Fruit fly (Drosophila melanogaster) whole organism, embryonic: ENCODE measurements around the gene CG34409.

Experiments used
- Aef1 ChIP-seq: fragments of 200-800 bp; sonication (Bioruptor generic); IDR thresholded peaks from 3 replicates; pipeline ENCODE4 v1.3.6; 2022; ENCODE audit warnings: missing biosample characterization, missing genetic modification characterization
- BtbVII ChIP-seq: fragments of 200-800 bp; sonication (Bioruptor generic); optimal IDR thresholded peaks from 3 replicates; lab custom pipeline; 2017; ENCODE audit warnings: missing biosample characterization, mild to moderate bottlenecking, missing genetic modification characterization
- C15 ChIP-seq: fragments of 200-800 bp; sonication (Bioruptor generic); IDR thresholded peaks from 3 replicates; pipeline ENCODE4 v1.3.6; 2022; ENCODE audit warnings: missing biosample characterization, missing genetic modification characterization
- CG10209 ChIP-seq: fragments of 200-800 bp; sonication (Bioruptor generic); optimal IDR thresholded peaks from 3 replicates; lab custom pipeline; 2017; ENCODE audit warnings: missing biosample characterization, mild to moderate bottlenecking, missing genetic modification characterization, missing genetic modification reagents
- CG12104 ChIP-seq: fragments of 200-800 bp; sonication (Bioruptor generic); optimal IDR thresholded peaks from 3 replicates; lab custom pipeline; 2016; ENCODE audit warnings: missing biosample characterization, missing genetic modification characterization
- CG13296 ChIP-seq: fragments of 200-800 bp; sonication (Bioruptor generic); optimal IDR thresholded peaks from 3 replicates; lab custom pipeline; 2018; ENCODE audit warnings: missing biosample characterization, mild to moderate bottlenecking, missing genetic modification characterization
- CG1602 ChIP-seq: fragments of 200-800 bp; sonication (Bioruptor generic); optimal IDR thresholded peaks from 3 replicates; lab custom pipeline; 2016; ENCODE audit warnings: missing biosample characterization, missing genetic modification characterization
- CG16813 ChIP-seq: fragments of 200-800 bp; sonication (Bioruptor generic); IDR thresholded peaks from 3 replicates; pipeline ENCODE4 v1.3.6; 2022; ENCODE audit warnings: missing biosample characterization, missing genetic modification characterization; ENCODE audit not compliant: partially characterized antibody
- CG16815 ChIP-seq: fragments of 200-800 bp; sonication (Bioruptor generic); optimal IDR thresholded peaks from 3 replicates; lab custom pipeline; 2017; ENCODE audit warnings: missing biosample characterization, mild to moderate bottlenecking, missing genetic modification characterization
- CG17802 ChIP-seq: fragments of 200-800 bp; sonication (Bioruptor generic); optimal IDR thresholded peaks from 2 replicates; lab custom pipeline; 2018; ENCODE audit warnings: missing biosample characterization, mild to moderate bottlenecking, missing genetic modification characterization, moderate library complexity
- CG30431 ChIP-seq: fragments of 200-800 bp; sonication (Bioruptor generic); optimal IDR thresholded peaks from 2 replicates; lab custom pipeline; 2017; ENCODE audit warnings: missing biosample characterization, missing genetic modification characterization
- CG3163 ChIP-seq: fragments of 200-800 bp; sonication (Bioruptor generic); optimal IDR thresholded peaks from 3 replicates; lab custom pipeline; 2016; ENCODE audit warnings: missing biosample characterization, missing genetic modification characterization
- CG32767 ChIP-seq: fragments of 200-800 bp; sonication (Bioruptor generic); IDR thresholded peaks from 2 replicates; pipeline ENCODE4 v1.3.6; 2022; ENCODE audit warnings: missing biosample characterization, missing genetic modification characterization
- CG32772 ChIP-seq: fragments of 200-800 bp; sonication (Bioruptor generic); IDR thresholded peaks from 2 replicates; pipeline ENCODE4 v1.3.6; 2022; ENCODE audit warnings: missing biosample characterization, missing genetic modification characterization
- CG3407 ChIP-seq: fragments of 200-800 bp; sonication (Bioruptor generic); optimal IDR thresholded peaks from 2 replicates; lab custom pipeline; 2018; ENCODE audit warnings: missing biosample characterization, mild to moderate bottlenecking, missing genetic modification characterization
- CG3847 ChIP-seq: fragments of 200-800 bp; sonication (Bioruptor generic); IDR thresholded peaks from 2 replicates; pipeline ENCODE4 v1.3.6; 2022; ENCODE audit warnings: missing biosample characterization, missing genetic modification characterization
- CG43689 ChIP-seq: fragments of 200-800 bp; sonication (Bioruptor generic); IDR thresholded peaks from 2 replicates; pipeline ENCODE4 v1.3.6; 2022; ENCODE audit warnings: missing biosample characterization, missing genetic modification characterization
- CG4617 ChIP-seq: fragments of 200-800 bp; sonication (Bioruptor generic); optimal IDR thresholded peaks from 3 replicates; lab custom pipeline; 2016; ENCODE audit warnings: missing biosample characterization, missing genetic modification characterization, borderline replicate concordance
- CG4730 ChIP-seq: fragments of 200-800 bp; sonication (Bioruptor generic); IDR thresholded peaks from 2 replicates; pipeline ENCODE4 v1.3.6; 2022; ENCODE audit warnings: missing biosample characterization, missing genetic modification characterization
- CG4820 ChIP-seq: fragments of 200-800 bp; sonication (Bioruptor generic); optimal IDR thresholded peaks from 3 replicates; lab custom pipeline; 2016; ENCODE audit warnings: missing biosample characterization, missing genetic modification characterization
- CG5180 ChIP-seq: fragments of 200-800 bp; sonication (Bioruptor generic); optimal IDR thresholded peaks from 3 replicates; lab custom pipeline; 2017; ENCODE audit warnings: missing biosample characterization, missing genetic modification characterization, mild to moderate bottlenecking, moderate library complexity, missing genetic modification reagents
- CG7271 ChIP-seq: fragments of 200-800 bp; sonication (Bioruptor generic); optimal IDR thresholded peaks from 2 replicates; lab custom pipeline; 2018; ENCODE audit warnings: missing biosample characterization, mild to moderate bottlenecking, missing genetic modification characterization, moderate library complexity
- CHES-1-like ChIP-seq: fragments of 200-800 bp; sonication (Bioruptor generic); optimal IDR thresholded peaks from 2 replicates; lab custom pipeline; 2016; ENCODE audit warnings: missing biosample characterization, missing genetic modification characterization
- Camta ChIP-seq: fragments of 200-800 bp; sonication (Bioruptor generic); optimal IDR thresholded peaks from 2 replicates; lab custom pipeline; 2016; ENCODE audit warnings: missing biosample characterization, missing genetic modification characterization
- D19B ChIP-seq: fragments of 200-800 bp; sonication (Bioruptor generic); optimal IDR thresholded peaks from 2 replicates; lab custom pipeline; 2017; ENCODE audit warnings: missing biosample characterization, mild to moderate bottlenecking, missing genetic modification characterization
- Dbx ChIP-seq: fragments of 200-800 bp; sonication (Bioruptor generic); IDR thresholded peaks from 3 replicates; pipeline ENCODE4 v1.3.6; 2022; ENCODE audit warnings: missing biosample characterization, missing genetic modification characterization
- Dip2 ChIP-seq: fragments of 200-800 bp; sonication (Bioruptor generic); IDR thresholded peaks from 2 replicates; pipeline ENCODE4 v1.3.6; 2022; ENCODE audit warnings: missing biosample characterization, missing genetic modification characterization
- H2.0 ChIP-seq: fragments of 200-800 bp; sonication (Bioruptor generic); IDR thresholded peaks from 2 replicates; pipeline ENCODE4 v1.3.6; 2022; ENCODE audit warnings: missing biosample characterization, missing genetic modification characterization
- Neu2 ChIP-seq: fragments of 200-800 bp; sonication (Bioruptor generic); optimal IDR thresholded peaks from 3 replicates; lab custom pipeline; 2016; ENCODE audit warnings: missing biosample characterization, missing genetic modification characterization, borderline replicate concordance
- Oli ChIP-seq: fragments of 200-800 bp; sonication (Bioruptor generic); optimal IDR thresholded peaks from 2 replicates; lab custom pipeline; 2018; ENCODE audit warnings: missing biosample characterization, mild to moderate bottlenecking, missing genetic modification characterization, moderate library complexity
- Opbp ChIP-seq: fragments of 200-800 bp; sonication (Bioruptor generic); IDR thresholded peaks from 3 replicates; pipeline ENCODE4 v1.3.6; 2022; ENCODE audit warnings: missing biosample characterization, missing genetic modification characterization; ENCODE audit not compliant: partially characterized antibody
- Sry-δ ChIP-seq: fragments of 200-800 bp; sonication (Bioruptor generic); optimal IDR thresholded peaks from 2 replicates; lab custom pipeline; 2016; ENCODE audit warnings: missing biosample characterization, missing genetic modification characterization
- YL-1 ChIP-seq: fragments of 200-800 bp; sonication (Bioruptor generic); optimal IDR thresholded peaks from 3 replicates; lab custom pipeline; 2017; ENCODE audit warnings: missing biosample characterization, mild to moderate bottlenecking, missing genetic modification characterization
- ash1 ChIP-seq: fragments of 200-800 bp; sonication (Bioruptor generic); optimal IDR thresholded peaks from 2 replicates; lab custom pipeline; 2018; ENCODE audit warnings: missing biosample characterization, mild to moderate bottlenecking, missing genetic modification characterization
- corto ChIP-seq: fragments of 200-800 bp; sonication (Bioruptor generic); optimal IDR thresholded peaks from 2 replicates; lab custom pipeline; 2016; ENCODE audit warnings: missing biosample characterization, mild to moderate bottlenecking, missing genetic modification characterization, moderate library complexity
- crc ChIP-seq: fragments of 200-800 bp; sonication (Bioruptor generic); optimal IDR thresholded peaks from 2 replicates; lab custom pipeline; 2016; ENCODE audit warnings: missing biosample characterization, missing genetic modification characterization
- danr ChIP-seq: fragments of 200-800 bp; sonication (Bioruptor generic); IDR thresholded peaks from 2 replicates; pipeline ENCODE4 v1.3.6; 2022; ENCODE audit warnings: missing biosample characterization, missing genetic modification characterization
- ewg ChIP-seq: fragments of 200-800 bp; sonication (Bioruptor generic); optimal IDR thresholded peaks from 3 replicates; lab custom pipeline; 2017; ENCODE audit warnings: mild to moderate bottlenecking, missing biosample characterization, missing genetic modification reagents, missing genetic modification characterization
- fru ChIP-seq: fragments of >200 bp; optimal IDR thresholded peaks from 2 replicates; lab custom pipeline; 2017
- gcm2 ChIP-seq: fragments of 200-800 bp; sonication (Bioruptor generic); optimal IDR thresholded peaks from 2 replicates; lab custom pipeline; 2016; ENCODE audit warnings: missing biosample characterization, missing genetic modification characterization
- h ChIP-seq: fragments of >200 bp; optimal IDR thresholded peaks from 2 replicates; lab custom pipeline; 2017
- lola ChIP-seq, 3 experiments: fragments of >200 bp in 2 of 3; fragments of 200-800 bp in 1 of 3; sonication (Bioruptor generic) in 1 of 3; optimal IDR thresholded peaks; 2 replicates each; lab custom pipeline; 2017 to 2019; ENCODE audit warnings: missing biosample characterization in 3 of 3, missing genetic modification characterization in 3 of 3, mild to moderate bottlenecking in 1 of 3, moderate library complexity in 1 of 3
- maf-S ChIP-seq: fragments of 200-800 bp; sonication (Bioruptor generic); optimal IDR thresholded peaks from 2 replicates; lab custom pipeline; 2016; ENCODE audit warnings: missing biosample characterization, missing genetic modification characterization
- mld ChIP-seq: fragments of 200-800 bp; sonication (Bioruptor generic); IDR thresholded peaks from 3 replicates; pipeline ENCODE4 v1.3.6; 2022; ENCODE audit warnings: missing biosample characterization, missing genetic modification characterization; ENCODE audit not compliant: partially characterized antibody
- org-1 ChIP-seq: fragments of 200-800 bp; sonication (Bioruptor generic); optimal IDR thresholded peaks from 2 replicates; lab custom pipeline; 2017; ENCODE audit warnings: missing biosample characterization, missing genetic modification characterization
- pan ChIP-seq, 4 experiments: fragments of >200 bp in 3 of 4; fragments of 200-800 bp in 1 of 4; sonication (Bioruptor generic) in 1 of 4; optimal IDR thresholded peaks in 3 of 4; IDR thresholded peaks in 1 of 4; 2 replicates each; pipeline versions ENCODE4 v1.3.6 to Lab custom; 2017 to 2022; ENCODE audit warnings: missing biosample characterization in 2 of 4, missing genetic modification characterization in 2 of 4, mixed read lengths in 1 of 4
- psq ChIP-seq: fragments of 200-800 bp; sonication (Bioruptor generic); optimal IDR thresholded peaks from 2 replicates; lab custom pipeline; 2017; ENCODE audit warnings: missing biosample characterization, missing genetic modification characterization
- sens-2 ChIP-seq: fragments of 200-800 bp; sonication (Bioruptor generic); IDR thresholded peaks from 2 replicates; pipeline ENCODE4 v1.3.6; 2022; ENCODE audit warnings: missing biosample characterization, missing genetic modification characterization
- sr ChIP-seq: fragments of 200-800 bp; sonication (Bioruptor generic); IDR thresholded peaks from 3 replicates; pipeline ENCODE4 v1.3.6; 2022; ENCODE audit warnings: missing biosample characterization, missing genetic modification characterization
- vvl ChIP-seq: fragments of 200-800 bp; sonication (Bioruptor generic); IDR thresholded peaks from 2 replicates; pipeline ENCODE4 v1.3.6; 2022; ENCODE audit warnings: missing biosample characterization, missing genetic modification characterization

CG34409 gene

dm6 chr3R:9747272-9747874, 1.2 kb upstream of the CG34409 start, which contains the start of gene CG12948 (continued):
- TF ChIP-seq vvl (GFP tag; lab: Robert Waterston, UW), result peak; percentile 69
- TF ChIP-seq CG32772, result no peak; the same call in 1 of the 2 replicates
- TF ChIP-seq CG3407 (GFP tag; lab: Kevin White, UChicago), result no peak
- TF ChIP-seq corto (GFP tag; lab: Kevin White, UChicago), result peak; percentile 49
- no peak for TF ChIP-seq D19B (GFP tag; lab: Kevin White, UChicago)
- peak; percentile 46 for TF ChIP-seq CG4820 (GFP tag; lab: Kevin White, UChicago)
- TF ChIP-seq sens-2 (GFP tag; lab: Robert Waterston, UW), result no peak
- peak; percentile 79; the same call in 1 of the 3 replicates for TF ChIP-seq mld (GFP tag; lab: Robert Waterston, UW)
- TF ChIP-seq CG4617 (GFP tag; lab: Kevin White, UChicago), result no peak
- no peak for TF ChIP-seq ash1
- TF ChIP-seq h (lab: Kevin White, UChicago), result no peak
- no peak for TF ChIP-seq danr (GFP tag; lab: Robert Waterston, UW)
- peak; percentile 83 for TF ChIP-seq Sry-δ (GFP tag; lab: Kevin White, UChicago)
- no peak for TF ChIP-seq Neu2 (GFP tag; lab: Kevin White, UChicago)
- peak; percentile 4 for TF ChIP-seq CG12104 (GFP tag; lab: Kevin White, UChicago)
- TF ChIP-seq CG1602 (GFP tag; lab: Kevin White, UChicago), result peak; percentile 32
- peak; percentile 54 for TF ChIP-seq CG13296 (GFP tag; lab: Kevin White, UChicago)
- TF ChIP-seq CG30431 (GFP tag; lab: Kevin White, UChicago), result no peak
- TF ChIP-seq CG3847, result peak; percentile 54
- TF ChIP-seq Aef1 (GFP tag; lab: Robert Waterston, UW), result no peak
- TF ChIP-seq CG7271 (tag; lab: Kevin White, UChicago), result peak; percentile 5
- no peak for TF ChIP-seq org-1
- peak; percentile 11 for TF ChIP-seq CHES-1-like (GFP tag; lab: Kevin White, UChicago)
- TF ChIP-seq Opbp (GFP tag; lab: Robert Waterston, UW), result peak; percentile 76; the same call in 2 of the 3 replicates
- TF ChIP-seq Dip2 (GFP tag; lab: Robert Waterston, UW), result no peak
- no peak for TF ChIP-seq CG5180
- peak; percentile 48 for TF ChIP-seq Camta (GFP tag; lab: Kevin White, UChicago)
- TF ChIP-seq YL-1 (GFP tag; lab: Kevin White, UChicago), result peak; percentile 45
- TF ChIP-seq fru, result no peak
- no peak for TF ChIP-seq pan (optimal IDR thresholded peaks at IDR 0.05; lab: Kevin White, UChicago)
- no peak for TF ChIP-seq pan (GFP tag; optimal IDR thresholded peaks at IDR 0.05 in 1 of 2, IDR thresholded peaks at IDR 0.05 in 1 of 2)
- peak; percentile 32 for TF ChIP-seq BtbVII (GFP tag; lab: Kevin White, UChicago)
- no peak for TF ChIP-seq CG16815 (GFP tag; lab: Kevin White, UChicago)
- peak; percentile 56 for TF ChIP-seq maf-S (GFP tag; lab: Kevin White, UChicago)
- no peak for TF ChIP-seq H2.0 (GFP tag; lab: Robert Waterston, UW)
- no peak for TF ChIP-seq CG43689 (GFP tag; lab: Robert Waterston, UW)
- no peak for TF ChIP-seq CG17802 (tag; lab: Kevin White, UChicago)
- TF ChIP-seq CG4730 (GFP tag; lab: Robert Waterston, UW), result no peak
- TF ChIP-seq C15 (GFP tag; lab: Robert Waterston, UW), result no peak
- peak; percentile 93 for TF ChIP-seq sr (GFP tag; lab: Robert Waterston, UW)
- TF ChIP-seq Oli (tag; lab: Kevin White, UChicago), result no peak
- TF ChIP-seq CG10209, result no peak
- no peak for TF ChIP-seq gcm2 (GFP tag; lab: Kevin White, UChicago)
- TF ChIP-seq CG3163 (GFP tag; lab: Kevin White, UChicago), result no peak
- no peak for TF ChIP-seq ewg (GFP tag; lab: Kevin White, UChicago)
- peak in 1 of 3 experiments; percentile 63 for TF ChIP-seq lola (GFP tag; optimal IDR thresholded peaks at IDR 0.05; lab: Kevin White, UChicago)
- peak; percentile 29 for TF ChIP-seq crc (GFP tag; lab: Kevin White, UChicago)
- TF ChIP-seq CG32767 (GFP tag; lab: Robert Waterston, UW), result no peak
- TF ChIP-seq Dbx (GFP tag; lab: Robert Waterston, UW), result peak; percentile 11; the same call in 1 of the 3 replicates
- TF ChIP-seq psq (GFP tag; lab: Kevin White, UChicago), result no peak
- TF ChIP-seq CG16813 (GFP tag; lab: Robert Waterston, UW), result peak; percentile 89
